Worm (Caenorhabditis elegans) whole organism, young adult: Measurements from ENCODE around the gene lido-16.

Experiments used
- D2030.7 ChIP-seq: fragments of 200-800 bp; sonication (Bioruptor generic); IDR thresholded peaks from 2 replicates; pipeline ENCODE4 v1.3.6; 2022; ENCODE audit warnings: missing genetic modification reagents, missing genetic modification characterization, missing compliant biosample characterization
- F10E7.11 ChIP-seq: sonication (generic microtip); optimal IDR thresholded peaks from 2 replicates; lab custom pipeline; 2017; ENCODE audit warnings: mild to moderate bottlenecking, missing genetic modification characterization, moderate library complexity, missing compliant biosample characterization
- F22D6.2 ChIP-seq: sonication (generic microtip); optimal IDR thresholded peaks from 2 replicates; lab custom pipeline; 2016; ENCODE audit warnings: mild to moderate bottlenecking, missing genetic modification characterization, missing compliant biosample characterization
- F37B4.10 ChIP-seq: fragments of 200-800 bp; sonication (Bioruptor generic); IDR thresholded peaks from 2 replicates; pipeline ENCODE4 v1.3.6; 2022; ENCODE audit warnings: missing genetic modification characterization, missing compliant biosample characterization
- F39B2.1 ChIP-seq: fragments of 200-800 bp; sonication (Bioruptor generic); IDR thresholded peaks from 2 replicates; pipeline ENCODE4 v1.3.6; 2022; ENCODE audit warnings: missing genetic modification reagents, missing genetic modification characterization, missing compliant biosample characterization
- F52B5.7 ChIP-seq: sonication (generic microtip); optimal IDR thresholded peaks from 2 replicates; lab custom pipeline; 2016; ENCODE audit warnings: mild to moderate bottlenecking, missing genetic modification characterization, missing compliant biosample characterization
- F55B11.4 ChIP-seq: sonication (generic microtip); optimal IDR thresholded peaks from 2 replicates; lab custom pipeline; 2016; ENCODE audit warnings: missing compliant biosample characterization, missing genetic modification characterization, borderline replicate concordance; ENCODE audit not compliant: insufficient read depth
- F57C9.4 ChIP-seq: sonication (generic microtip); optimal IDR thresholded peaks from 2 replicates; lab custom pipeline; 2017; ENCODE audit warnings: mild to moderate bottlenecking, missing genetic modification characterization, missing compliant biosample characterization
- Y79H2A.3 ChIP-seq: fragments of 200-800 bp; sonication (Bioruptor generic); conservative IDR thresholded peaks from 2 replicates; pipeline ENCODE4 v1.3.6; 2022; ENCODE audit warnings: missing genetic modification reagents, missing genetic modification characterization, missing compliant biosample characterization
- Y95B8A.8 ChIP-seq: fragments of 200-800 bp; sonication (Bioruptor generic); IDR thresholded peaks from 2 replicates; pipeline ENCODE4 v1.3.6; 2022; ENCODE audit warnings: missing genetic modification reagents, missing genetic modification characterization, missing compliant biosample characterization
- aptf-3 ChIP-seq: fragments of 200-800 bp; sonication (Bioruptor generic); IDR thresholded peaks from 2 replicates; pipeline ENCODE4 v1.3.6; 2022; ENCODE audit warnings: missing genetic modification characterization, missing compliant biosample characterization
- attf-3 ChIP-seq: fragments of 200-800 bp; sonication (Bioruptor generic); conservative IDR thresholded peaks from 2 replicates; pipeline ENCODE4 v1.3.6; 2022; ENCODE audit warnings: missing genetic modification reagents, missing genetic modification characterization, missing compliant biosample characterization
- bed-2 ChIP-seq: fragments of 200-800 bp; sonication (Bioruptor generic); IDR thresholded peaks from 2 replicates; pipeline ENCODE4 v1.3.6; 2022; ENCODE audit warnings: missing genetic modification reagents, missing genetic modification characterization, missing compliant biosample characterization
- cebp-1 ChIP-seq, 2 experiments: fragments of 200-800 bp in 1 of 2; sonication (Bioruptor generic) in 1 of 2; sonication (generic microtip) in 1 of 2; IDR thresholded peaks in 1 of 2; optimal IDR thresholded peaks in 1 of 2; 2 replicates each; pipeline versions ENCODE4 v1.3.6 to Lab custom; 2017 to 2022; ENCODE audit warnings: missing compliant biosample characterization in 2 of 2, missing genetic modification characterization in 2 of 2, mild to moderate bottlenecking in 1 of 2, missing genetic modification reagents in 1 of 2, moderate library complexity in 1 of 2
- ceh-40 ChIP-seq: fragments of 200-800 bp; sonication (Bioruptor generic); IDR thresholded peaks from 2 replicates; pipeline ENCODE4 v1.3.6; 2022; ENCODE audit warnings: missing genetic modification characterization, missing compliant biosample characterization
- ceh-58 ChIP-seq: fragments of 200-800 bp; sonication (Bioruptor generic); IDR thresholded peaks from 2 replicates; pipeline ENCODE4 v1.3.6; 2022; ENCODE audit warnings: missing genetic modification characterization, missing compliant biosample characterization
- ceh-91 ChIP-seq: fragments of 200-800 bp; sonication (Bioruptor generic); IDR thresholded peaks from 2 replicates; pipeline ENCODE4 v1.3.6; 2022; ENCODE audit warnings: missing genetic modification reagents, missing genetic modification characterization, missing compliant biosample characterization
- chd-7 ChIP-seq: sonication (generic microtip); optimal IDR thresholded peaks from 2 replicates; lab custom pipeline; 2016; ENCODE audit warnings: mild to moderate bottlenecking, missing genetic modification characterization, moderate library complexity, missing compliant biosample characterization
- dox-1 ChIP-seq: fragments of 200-800 bp; sonication (Bioruptor generic); IDR thresholded peaks from 2 replicates; pipeline ENCODE4 v1.3.6; 2022; ENCODE audit warnings: missing genetic modification reagents, missing genetic modification characterization, missing compliant biosample characterization
- dpff-1 ChIP-seq: sonication (generic microtip); optimal IDR thresholded peaks from 2 replicates; lab custom pipeline; 2017; ENCODE audit warnings: mild to moderate bottlenecking, missing genetic modification characterization, missing compliant biosample characterization
- dpl-1 ChIP-seq: fragments of 150-350 bp; optimal IDR thresholded peaks from 2 replicates; lab custom pipeline; 2014; ENCODE audit warnings: missing biosample characterization, missing genetic modification reagents, missing genetic modification characterization
- egl-44 ChIP-seq: fragments of 200-800 bp; sonication (Bioruptor generic); IDR thresholded peaks from 2 replicates; pipeline ENCODE4 v1.3.6; 2022; ENCODE audit warnings: missing genetic modification reagents, missing genetic modification characterization, missing compliant biosample characterization
- ekl-4 ChIP-seq: fragments of 200-800 bp; sonication (Bioruptor generic); IDR thresholded peaks from 2 replicates; pipeline ENCODE4 v1.3.6; 2022; ENCODE audit warnings: missing genetic modification reagents, missing genetic modification characterization, missing compliant biosample characterization
- fkh-3 ChIP-seq: sonication (generic microtip); optimal IDR thresholded peaks from 2 replicates; lab custom pipeline; 2016; ENCODE audit warnings: mild to moderate bottlenecking, missing genetic modification characterization, missing compliant biosample characterization
- gei-17 ChIP-seq: fragments of 200-800 bp; sonication (Bioruptor generic); optimal IDR thresholded peaks from 2 replicates; lab custom pipeline; 2018; ENCODE audit warnings: mild to moderate bottlenecking, missing genetic modification characterization, missing compliant biosample characterization
- hlh-12 ChIP-seq: sonication (generic microtip); optimal IDR thresholded peaks from 2 replicates; lab custom pipeline; 2016; ENCODE audit warnings: missing genetic modification characterization, missing compliant biosample characterization
- lin-40 ChIP-seq: sonication (generic microtip); optimal IDR thresholded peaks from 2 replicates; lab custom pipeline; 2016; ENCODE audit warnings: missing genetic modification characterization, mild to moderate bottlenecking, missing compliant biosample characterization, missing genotype, missing genetic modification reagents
- lsy-27 ChIP-seq: sonication (generic microtip); optimal IDR thresholded peaks from 2 replicates; lab custom pipeline; 2017; ENCODE audit warnings: missing genetic modification characterization, mild to moderate bottlenecking, missing compliant biosample characterization, antibody characterized with exemption, missing genotype, borderline replicate concordance; ENCODE audit not compliant: insufficient read depth
- madf-10 ChIP-seq: sonication (generic microtip); optimal IDR thresholded peaks from 2 replicates; lab custom pipeline; 2016; ENCODE audit warnings: mild to moderate bottlenecking, missing genetic modification characterization, missing compliant biosample characterization
- madf-3 ChIP-seq: fragments of 200-800 bp; sonication (Bioruptor generic); IDR thresholded peaks from 2 replicates; pipeline ENCODE4 v1.3.6; 2022; ENCODE audit warnings: missing genetic modification reagents, missing genetic modification characterization, missing compliant biosample characterization
- mcd-1 ChIP-seq: fragments of 200-800 bp; sonication (Bioruptor generic); IDR thresholded peaks from 2 replicates; pipeline ENCODE4 v1.3.6; 2022; ENCODE audit warnings: missing genetic modification reagents, missing genetic modification characterization, missing compliant biosample characterization
- mel-28 ChIP-seq: sonication (generic microtip); optimal IDR thresholded peaks from 2 replicates; lab custom pipeline; 2016; ENCODE audit warnings: borderline replicate concordance, mild to moderate bottlenecking, missing genetic modification characterization, missing compliant biosample characterization
- mes-4 ChIP-seq: sonication (generic microtip); optimal IDR thresholded peaks from 2 replicates; lab custom pipeline; 2016; ENCODE audit warnings: missing genotype, missing genetic modification characterization, missing compliant biosample characterization
- nfyb-1 ChIP-seq: fragments of 200-800 bp; sonication (Bioruptor generic); IDR thresholded peaks from 2 replicates; pipeline ENCODE4 v1.3.6; 2022; ENCODE audit warnings: missing genetic modification reagents, missing genetic modification characterization, missing compliant biosample characterization
- nhr-120 ChIP-seq: fragments of 200-800 bp; sonication (Bioruptor generic); IDR thresholded peaks from 2 replicates; pipeline ENCODE4 v1.3.6; 2022; ENCODE audit warnings: missing genetic modification characterization, missing compliant biosample characterization
- pha-4 ChIP-seq: fragments of 150-350 bp; sonication (generic microtip); optimal IDR thresholded peaks from 2 replicates; lab custom pipeline; 2014; ENCODE audit warnings: missing biosample characterization, missing genetic modification reagents, missing genetic modification characterization
- rcor-1 ChIP-seq: fragments of 200-800 bp; sonication (Bioruptor generic); IDR thresholded peaks from 2 replicates; pipeline ENCODE4 v1.3.6; 2022; ENCODE audit warnings: missing genetic modification reagents, missing genetic modification characterization, missing compliant biosample characterization
- rec-8 ChIP-seq, 2 experiments: sonication (generic microtip); optimal IDR thresholded peaks; 2 replicates each; lab custom pipeline; 2016; ENCODE audit warnings: mild to moderate bottlenecking in 2 of 2, missing genetic modification characterization in 2 of 2, missing genetic modification reagents in 2 of 2, missing genotype in 2 of 2, missing biosample characterization in 1 of 2, missing compliant biosample characterization in 1 of 2, moderate library complexity in 1 of 2
- repo-1 ChIP-seq: sonication (generic microtip); optimal IDR thresholded peaks from 2 replicates; lab custom pipeline; 2017; ENCODE audit warnings: mild to moderate bottlenecking, missing genetic modification characterization, missing compliant biosample characterization
- rpc-1 ChIP-seq, 2 experiments: fragments of 150-350 bp in 1 of 2; sonication (generic microtip) in 1 of 2; optimal IDR thresholded peaks; 2 replicates each; lab custom pipeline; 2014 to 2018; ENCODE audit warnings: missing biosample characterization in 1 of 2, missing genetic modification characterization in 1 of 2, missing genetic modification reagents in 1 of 2, missing genotype in 1 of 2
- sdz-38 ChIP-seq: sonication (generic microtip); optimal IDR thresholded peaks from 2 replicates; lab custom pipeline; 2016; ENCODE audit warnings: missing genotype, missing genetic modification characterization, missing compliant biosample characterization
- snpc-3.4 ChIP-seq: sonication (generic microtip); optimal IDR thresholded peaks from 2 replicates; lab custom pipeline; 2017; ENCODE audit warnings: missing genetic modification characterization, mild to moderate bottlenecking, missing compliant biosample characterization, antibody characterized with exemption, moderate library complexity, missing genotype, missing genetic modification reagents
- snpc-4 ChIP-seq, 5 experiments: fragments of 150-350 bp in 1 of 5; sonication (generic microtip) in 4 of 5; optimal IDR thresholded peaks; 2 replicates each; lab custom pipeline; 2014 to 2018; ENCODE audit warnings: missing genetic modification characterization in 5 of 5, missing biosample characterization in 3 of 5, antibody characterized with exemption in 2 of 5, mild to moderate bottlenecking in 2 of 5, missing compliant biosample characterization in 2 of 5, missing genotype in 2 of 5, moderate library complexity in 2 of 5, missing genetic modification reagents in 1 of 5
- tbp1 ChIP-seq: fragments of 200-800 bp; sonication (Bioruptor generic); optimal IDR thresholded peaks from 2 replicates; lab custom pipeline; 2018; ENCODE audit warnings: mild to moderate bottlenecking, missing genetic modification characterization, missing compliant biosample characterization
- tlf-1 ChIP-seq: fragments of 200-800 bp; sonication (Bioruptor generic); optimal IDR thresholded peaks from 2 replicates; lab custom pipeline; 2018; ENCODE audit warnings: mild to moderate bottlenecking, missing genetic modification characterization, missing compliant biosample characterization
- ztf-22 ChIP-seq: fragments of 200-800 bp; sonication (Bioruptor generic); optimal IDR thresholded peaks from 2 replicates; lab custom pipeline; 2018; ENCODE audit warnings: mild to moderate bottlenecking, missing genetic modification characterization, moderate library complexity, missing compliant biosample characterization
- ztf-25 ChIP-seq: fragments of 200-800 bp; sonication (Bioruptor generic); IDR thresholded peaks from 2 replicates; pipeline ENCODE4 v1.3.6; 2022; ENCODE audit warnings: missing genetic modification reagents, missing genetic modification characterization, missing compliant biosample characterization

Gene lido-16

DNA sequence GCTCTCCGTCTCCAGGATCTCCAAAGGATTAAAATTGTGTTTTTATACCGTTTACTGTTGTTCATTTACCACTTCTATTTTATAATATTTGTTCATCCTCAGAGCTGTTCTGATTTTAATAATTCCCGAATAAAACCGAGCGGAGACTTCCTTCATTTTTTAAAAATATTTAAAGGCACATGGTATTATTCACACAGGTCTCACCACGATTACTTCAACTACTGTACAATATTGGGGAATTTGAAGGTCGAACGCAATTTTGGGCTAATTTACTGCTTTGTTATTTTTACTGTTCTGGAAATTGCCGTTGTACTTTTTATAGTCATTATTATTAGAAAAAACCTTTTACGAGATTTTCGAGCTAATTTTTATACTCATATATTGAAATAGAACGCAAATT, 6.4 kb upstream of the lido-16 start (continued):
- TF ChIP-seq pha-4 (no peak), mcd-1 (no peak), cebp-1 (GFP tag; IDR thresholded peaks at IDR 0.05; lab: Robert Waterston, UW) (0 out of 2 replicates have a peak, but pooled peaks have one; percentile 18), cebp-1 (tag; optimal IDR thresholded peaks at IDR 0.05; lab: Kevin White, UChicago) (peak; percentile 50), sdz-38 (no peak), hlh-12 (tag; lab: Kevin White, UChicago) (no peak), dpff-1 (no peak), madf-3 (peak; percentile 86), bed-2 (GFP tag; lab: Robert Waterston, UW) (no peak), mes-4 (tag; lab: Kevin White, UChicago) (peak; percentile 27), D2030.7 (GFP tag; lab: Robert Waterston, UW) (peak; percentile 73), repo-1 (tag; lab: Kevin White, UChicago) (peak; percentile 23), F57C9.4 (no peak), rpc-1 (optimal IDR thresholded peaks at IDR 0.05; lab: Kevin White, UChicago) (no peak), rpc-1 (tag; optimal IDR thresholded peaks at IDR 0.05; lab: Kevin White, UChicago) (no peak), F37B4.10 (GFP tag; lab: Robert Waterston, UW) (no peak), attf-3 (GFP tag; lab: Robert Waterston, UW) (no peak), F39B2.1 (no peak), tbp1 (peak; percentile 58), mel-28 (tag; lab: Kevin White, UChicago) (no peak), egl-44 (0 out of 2 replicates have a peak, but pooled peaks have one; percentile 48), ceh-58 (GFP tag; lab: Robert Waterston, UW) (0 out of 2 replicates have a peak, but pooled peaks have one; percentile 18), F22D6.2 (no peak), rcor-1 (GFP tag; lab: Robert Waterston, UW) (peak; percentile 25; the same call in 1 of the 2 replicates), ekl-4 (peak; percentile 84), lin-40 (tag; lab: Kevin White, UChicago) (no peak), ceh-40 (GFP tag; lab: Robert Waterston, UW) (0 out of 2 replicates have a peak, but pooled peaks have one; percentile 74), fkh-3 (no peak), chd-7 (tag; lab: Kevin White, UChicago) (no peak), lsy-27 (no peak), F10E7.11 (tag; lab: Kevin White, UChicago) (no peak), snpc-4 (GFP tag; optimal IDR thresholded peaks at IDR 0.05; lab: Kevin White, UChicago) (no peak), snpc-4 (tag; optimal IDR thresholded peaks at IDR 0.05; lab: Kevin White, UChicago) (no peak), rec-8 (tag; optimal IDR thresholded peaks at IDR 0.05; lab: Kevin White, UChicago) (no peak), F55B11.4 (tag; lab: Kevin White, UChicago) (no peak), tlf-1 (GFP tag; lab: Kevin White, UChicago) (peak; percentile 24), F52B5.7 (no peak), Y79H2A.3 (GFP tag; lab: Robert Waterston, UW) (peak; percentile 89), nhr-120 (no peak), snpc-3.4 (tag; lab: Kevin White, UChicago) (peak; percentile 42), gei-17 (no peak), ztf-25 (0 out of 2 replicates have a peak, but pooled peaks have one; percentile 37), dox-1 (GFP tag; lab: Robert Waterston, UW) (no peak), aptf-3 (GFP tag; lab: Robert Waterston, UW) (no peak), Y95B8A.8 (GFP tag; lab: Robert Waterston, UW) (peak; percentile 88), ceh-91 (GFP tag; lab: Robert Waterston, UW) (peak; percentile 56), ztf-22 (GFP tag; lab: Kevin White, UChicago) (no peak), nfyb-1 (peak; percentile 71), dpl-1 (no peak), madf-10 (tag; lab: Kevin White, UChicago) (no peak)
